Worm (Caenorhabditis elegans) whole organism, young adult: Measurements from ENCODE around the gene ubq-2.
A peak's percentile ranks its signal among the peaks of the same experiment; 100 is the strongest.

Experiments used
- B0261.1 ChIP-seq: sonication (generic microtip); optimal IDR thresholded peaks from 2 replicates; lab custom pipeline; 2016; ENCODE audit warnings: mild to moderate bottlenecking, missing genetic modification characterization, moderate library complexity, missing compliant biosample characterization
- D2030.7 ChIP-seq: fragments of 200-800 bp; sonication (Bioruptor generic); IDR thresholded peaks from 2 replicates; pipeline ENCODE4 v1.3.6; 2022; ENCODE audit warnings: missing genetic modification reagents, missing genetic modification characterization, missing compliant biosample characterization
- F49E8.2 ChIP-seq: sonication (generic microtip); optimal IDR thresholded peaks from 3 replicates; lab custom pipeline; 2017; ENCODE audit warnings: missing genetic modification characterization, mild to moderate bottlenecking, missing compliant biosample characterization, antibody characterized with exemption, moderate library complexity; ENCODE audit not compliant: insufficient read depth
- F55B11.4 ChIP-seq: sonication (generic microtip); optimal IDR thresholded peaks from 2 replicates; lab custom pipeline; 2016; ENCODE audit warnings: missing compliant biosample characterization, missing genetic modification characterization, borderline replicate concordance; ENCODE audit not compliant: insufficient read depth
- F57C9.4 ChIP-seq: sonication (generic microtip); optimal IDR thresholded peaks from 2 replicates; lab custom pipeline; 2017; ENCODE audit warnings: mild to moderate bottlenecking, missing genetic modification characterization, missing compliant biosample characterization
- Y79H2A.3 ChIP-seq: fragments of 200-800 bp; sonication (Bioruptor generic); conservative IDR thresholded peaks from 2 replicates; pipeline ENCODE4 v1.3.6; 2022; ENCODE audit warnings: missing genetic modification reagents, missing genetic modification characterization, missing compliant biosample characterization
- ama-1 ChIP-seq, 3 experiments: fragments of 150-350 bp in 1 of 3; sonication (generic microtip) in 2 of 3; optimal IDR thresholded peaks; 2 replicates each; lab custom pipeline; 2014 to 2018; ENCODE audit warnings: missing biosample characterization in 2 of 3, missing genetic modification characterization in 2 of 3, missing genetic modification reagents in 2 of 3
- atf-7 ChIP-seq: sonication (generic microtip); optimal IDR thresholded peaks from 2 replicates; lab custom pipeline; 2017; ENCODE audit warnings: mild to moderate bottlenecking, missing genetic modification characterization, missing compliant biosample characterization
- attf-3 ChIP-seq: fragments of 200-800 bp; sonication (Bioruptor generic); conservative IDR thresholded peaks from 2 replicates; pipeline ENCODE4 v1.3.6; 2022; ENCODE audit warnings: missing genetic modification reagents, missing genetic modification characterization, missing compliant biosample characterization
- attf-5 ChIP-seq: fragments of 200-800 bp; sonication (Bioruptor generic); optimal IDR thresholded peaks from 2 replicates; lab custom pipeline; 2018; ENCODE audit warnings: mild to moderate bottlenecking, missing genetic modification characterization, missing compliant biosample characterization
- ccch-3 ChIP-seq: fragments of 200-800 bp; sonication (Bioruptor generic); optimal IDR thresholded peaks from 2 replicates; lab custom pipeline; 2018; ENCODE audit warnings: mild to moderate bottlenecking, missing genetic modification characterization, missing compliant biosample characterization
- cebp-1 ChIP-seq, 2 experiments: fragments of 200-800 bp in 1 of 2; sonication (Bioruptor generic) in 1 of 2; sonication (generic microtip) in 1 of 2; IDR thresholded peaks in 1 of 2; optimal IDR thresholded peaks in 1 of 2; 2 replicates each; pipeline versions ENCODE4 v1.3.6 to Lab custom; 2017 to 2022; ENCODE audit warnings: missing compliant biosample characterization in 2 of 2, missing genetic modification characterization in 2 of 2, mild to moderate bottlenecking in 1 of 2, missing genetic modification reagents in 1 of 2, moderate library complexity in 1 of 2
- ceh-100 ChIP-seq: fragments of 200-800 bp; sonication (Bioruptor generic); IDR thresholded peaks from 2 replicates; pipeline ENCODE4 v1.3.6; 2022; ENCODE audit warnings: missing genetic modification reagents, missing genetic modification characterization, missing compliant biosample characterization
- ceh-27 ChIP-seq: fragments of 200-800 bp; sonication (Bioruptor generic); optimal IDR thresholded peaks from 2 replicates; lab custom pipeline; 2018; ENCODE audit warnings: mild to moderate bottlenecking, missing genetic modification characterization, moderate library complexity, missing compliant biosample characterization
- dox-1 ChIP-seq: fragments of 200-800 bp; sonication (Bioruptor generic); IDR thresholded peaks from 2 replicates; pipeline ENCODE4 v1.3.6; 2022; ENCODE audit warnings: missing genetic modification reagents, missing genetic modification characterization, missing compliant biosample characterization
- egl-18 ChIP-seq: fragments of 200-800 bp; sonication (Bioruptor generic); IDR thresholded peaks from 2 replicates; pipeline ENCODE4 v1.3.6; 2022; ENCODE audit warnings: missing genetic modification reagents, missing genetic modification characterization, missing compliant biosample characterization
- him-1 ChIP-seq: sonication (generic microtip); optimal IDR thresholded peaks from 2 replicates; lab custom pipeline; 2016; ENCODE audit warnings: missing genotype, missing genetic modification reagents, missing genetic modification characterization, missing compliant biosample characterization
- let-526 ChIP-seq: fragments of 200-800 bp; sonication (Bioruptor generic); IDR thresholded peaks from 2 replicates; pipeline ENCODE4 v1.3.6; 2022; ENCODE audit warnings: missing genetic modification reagents, missing genetic modification characterization, missing compliant biosample characterization
- lir-1 ChIP-seq: fragments of 200-800 bp; sonication (Bioruptor generic); conservative IDR thresholded peaks from 2 replicates; pipeline ENCODE4 v1.3.6; 2022; ENCODE audit warnings: missing genetic modification reagents, missing genetic modification characterization, missing compliant biosample characterization
- lsl-1 ChIP-seq: fragments of 200-800 bp; sonication (Bioruptor generic); optimal IDR thresholded peaks from 2 replicates; lab custom pipeline; 2018; ENCODE audit warnings: mild to moderate bottlenecking, missing genetic modification characterization, moderate library complexity, missing compliant biosample characterization
- lsy-27 ChIP-seq: sonication (generic microtip); optimal IDR thresholded peaks from 2 replicates; lab custom pipeline; 2017; ENCODE audit warnings: missing genetic modification characterization, mild to moderate bottlenecking, missing compliant biosample characterization, antibody characterized with exemption, missing genotype, borderline replicate concordance; ENCODE audit not compliant: insufficient read depth
- madf-3 ChIP-seq: fragments of 200-800 bp; sonication (Bioruptor generic); IDR thresholded peaks from 2 replicates; pipeline ENCODE4 v1.3.6; 2022; ENCODE audit warnings: missing genetic modification reagents, missing genetic modification characterization, missing compliant biosample characterization
- mcd-1 ChIP-seq: fragments of 200-800 bp; sonication (Bioruptor generic); IDR thresholded peaks from 2 replicates; pipeline ENCODE4 v1.3.6; 2022; ENCODE audit warnings: missing genetic modification reagents, missing genetic modification characterization, missing compliant biosample characterization
- mel-28 ChIP-seq: sonication (generic microtip); optimal IDR thresholded peaks from 2 replicates; lab custom pipeline; 2016; ENCODE audit warnings: borderline replicate concordance, mild to moderate bottlenecking, missing genetic modification characterization, missing compliant biosample characterization
- mxl-1 ChIP-seq: sonication (generic microtip); optimal IDR thresholded peaks from 2 replicates; lab custom pipeline; 2016; ENCODE audit warnings: missing genetic modification characterization, missing compliant biosample characterization
- nhr-179 ChIP-seq: sonication (generic microtip); optimal IDR thresholded peaks from 2 replicates; lab custom pipeline; 2016; ENCODE audit warnings: mild to moderate bottlenecking, missing genetic modification characterization, missing compliant biosample characterization
- nhr-27 ChIP-seq: fragments of 200-800 bp; sonication (Bioruptor generic); optimal IDR thresholded peaks from 2 replicates; lab custom pipeline; 2018; ENCODE audit warnings: mild to moderate bottlenecking, missing genetic modification characterization, moderate library complexity, missing compliant biosample characterization
- nhr-80 ChIP-seq: sonication (generic microtip); optimal IDR thresholded peaks from 2 replicates; lab custom pipeline; 2016; ENCODE audit warnings: missing genetic modification characterization, missing compliant biosample characterization
- pha-4 ChIP-seq: fragments of 150-350 bp; sonication (generic microtip); optimal IDR thresholded peaks from 2 replicates; lab custom pipeline; 2014; ENCODE audit warnings: missing biosample characterization, missing genetic modification reagents, missing genetic modification characterization
- rpc-1 ChIP-seq, 2 experiments: fragments of 150-350 bp in 1 of 2; sonication (generic microtip) in 1 of 2; optimal IDR thresholded peaks; 2 replicates each; lab custom pipeline; 2014 to 2018; ENCODE audit warnings: missing biosample characterization in 1 of 2, missing genetic modification characterization in 1 of 2, missing genetic modification reagents in 1 of 2, missing genotype in 1 of 2
- sdz-38 ChIP-seq: sonication (generic microtip); optimal IDR thresholded peaks from 2 replicates; lab custom pipeline; 2016; ENCODE audit warnings: missing genotype, missing genetic modification characterization, missing compliant biosample characterization
- snpc-1.1 ChIP-seq: sonication (generic microtip); optimal IDR thresholded peaks from 2 replicates; lab custom pipeline; 2017; ENCODE audit warnings: missing genetic modification characterization, mild to moderate bottlenecking, missing compliant biosample characterization, antibody characterized with exemption, moderate library complexity, missing genotype, missing genetic modification reagents; ENCODE audit not compliant: insufficient read depth
- snpc-3.4 ChIP-seq: sonication (generic microtip); optimal IDR thresholded peaks from 2 replicates; lab custom pipeline; 2017; ENCODE audit warnings: missing genetic modification characterization, mild to moderate bottlenecking, missing compliant biosample characterization, antibody characterized with exemption, moderate library complexity, missing genotype, missing genetic modification reagents
- tbx-9 ChIP-seq: sonication (generic microtip); optimal IDR thresholded peaks from 2 replicates; lab custom pipeline; 2016; ENCODE audit warnings: borderline replicate concordance, missing genetic modification characterization, inconsistent platforms, missing compliant biosample characterization
- unc-62 ChIP-seq: fragments of 150-350 bp; optimal IDR thresholded peaks from 2 replicates; lab custom pipeline; 2014; ENCODE audit warnings: missing biosample characterization, missing genetic modification reagents, missing genetic modification characterization

Gene ubq-2

ce11 chrIII:12966895-12967294 lies 11.4 kb downstream of the ubq-2 start, which contains the start of gene ttm-1:
TSS of gene ttm-1 (minus strand) at chrIII:12966995.
- no peak for TF ChIP-seq lsy-27
- no peak for TF ChIP-seq mxl-1
- no peak for TF ChIP-seq ama-1 (optimal IDR thresholded peaks at IDR 0.05; lab: Kevin White, UChicago)
- no peak for TF ChIP-seq ama-1 (GFP tag; optimal IDR thresholded peaks at IDR 0.05; lab: Kevin White, UChicago)
- no peak for TF ChIP-seq nhr-179 (tag; lab: Kevin White, UChicago)
- TF ChIP-seq ceh-100 (GFP tag; lab: Robert Waterston, UW): no peak
- TF ChIP-seq F57C9.4: no peak
- no peak for TF ChIP-seq him-1 (tag; lab: Kevin White, UChicago)
- no peak for TF ChIP-seq tbx-9
- no peak for TF ChIP-seq atf-7
- TF ChIP-seq let-526 (GFP tag; lab: Robert Waterston, UW): no peak
- no peak for TF ChIP-seq sdz-38 (tag; lab: Kevin White, UChicago)
- no peak for TF ChIP-seq madf-3 (GFP tag; lab: Robert Waterston, UW)
- TF ChIP-seq B0261.1 (tag; lab: Kevin White, UChicago): no peak

- peak; percentile 54 for TF ChIP-seq pha-4 (tag; lab: Kevin White, UChicago)
- TF ChIP-seq cebp-1 (GFP tag; IDR thresholded peaks at IDR 0.05; lab: Robert Waterston, UW): no peak
- peak; percentile 25 for TF ChIP-seq cebp-1 (tag; optimal IDR thresholded peaks at IDR 0.05; lab: Kevin White, UChicago)
- no peak for TF ChIP-seq Y79H2A.3
- TF ChIP-seq nhr-80 (tag; lab: Kevin White, UChicago): peak; percentile 73
- TF ChIP-seq lsl-1 (GFP tag; lab: Kevin White, UChicago): no peak
- peak; percentile 74 for TF ChIP-seq unc-62 (GFP tag; lab: Kevin White, UChicago)
Measured at ce11 chrIII:12960705-12961104, 17.6 kb downstream of the ubq-2 start.

ce11 chrIII:12959286-12959685 lies 19.0 kb downstream of the ubq-2 start:
- TF ChIP-seq lir-1: no peak
- peak; percentile 80 for TF ChIP-seq nhr-80 (tag; lab: Kevin White, UChicago)
- TF ChIP-seq F55B11.4 (tag; lab: Kevin White, UChicago): no peak
- peak; percentile 29; the same call in 1 of the 2 replicates for TF ChIP-seq dox-1 (GFP tag; lab: Robert Waterston, UW)
- no peak for TF ChIP-seq snpc-3.4 (tag; lab: Kevin White, UChicago)

DNA sequence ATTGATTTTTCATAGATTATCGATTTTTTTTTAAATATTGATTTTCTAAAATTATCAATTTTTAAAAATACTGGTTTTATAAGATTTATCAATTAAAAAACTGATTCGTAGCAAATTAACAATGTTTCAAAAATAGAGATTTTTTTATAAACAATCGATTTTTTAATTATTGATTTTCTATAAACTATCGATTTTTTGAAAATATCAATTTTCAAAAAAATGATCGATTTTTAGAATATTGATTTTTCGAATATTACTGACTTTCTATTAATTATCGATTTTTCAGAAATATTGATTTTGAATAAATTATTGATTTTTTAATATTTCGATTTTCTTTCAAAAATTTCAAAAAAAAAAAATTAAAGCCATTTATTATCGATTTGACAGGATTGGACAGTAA lies 25.7 kb downstream of the ubq-2 start:
- TF ChIP-seq egl-18 (GFP tag; lab: Robert Waterston, UW) (no peak), atf-7 (no peak), him-1 (tag; lab: Kevin White, UChicago) (no peak), F49E8.2 (tag; lab: Kevin White, UChicago) (no peak), F55B11.4 (tag; lab: Kevin White, UChicago) (no peak), snpc-1.1 (tag; lab: Kevin White, UChicago) (no peak), mel-28 (no peak), ccch-3 (GFP tag; lab: Kevin White, UChicago) (no peak), ceh-27 (GFP tag; lab: Kevin White, UChicago) (no peak), rpc-1 (optimal IDR thresholded peaks at IDR 0.05; lab: Kevin White, UChicago) (no peak), rpc-1 (tag; optimal IDR thresholded peaks at IDR 0.05; lab: Kevin White, UChicago) (no peak), mcd-1 (GFP tag; lab: Robert Waterston, UW) (no peak), attf-3 (GFP tag; lab: Robert Waterston, UW) (no peak), D2030.7 (no peak), nhr-27 (tag; lab: Kevin White, UChicago) (no peak), B0261.1 (tag; lab: Kevin White, UChicago) (no peak), attf-5 (GFP tag; lab: Kevin White, UChicago) (no peak)
